Fruit fly (Drosophila melanogaster) whole organism, pupa: Measurements from ENCODE around the gene CG5687.

Experiments
- CG10348 ChIP-seq: fragments of 200-800 bp; sonication (Bioruptor generic); IDR thresholded peaks from 2 replicates; pipeline ENCODE4 v1.3.6; 2022; ENCODE audit warnings: missing biosample characterization, missing genetic modification characterization
- CG12605 ChIP-seq: fragments of 200-800 bp; sonication (Bioruptor generic); IDR thresholded peaks from 2 replicates; pipeline ENCODE4 v1.3.6; 2022; ENCODE audit warnings: missing biosample characterization, missing genetic modification characterization
- CG13204 ChIP-seq: fragments of 200-800 bp; sonication (Bioruptor generic); optimal IDR thresholded peaks from 2 replicates; lab custom pipeline; 2018; ENCODE audit warnings: missing biosample characterization, mild to moderate bottlenecking, missing genetic modification characterization, moderate library complexity
- CG14655 ChIP-seq: fragments of 200-800 bp; sonication (Bioruptor generic); optimal IDR thresholded peaks from 3 replicates; lab custom pipeline; 2017; ENCODE audit warnings: mild to moderate bottlenecking, missing biosample characterization, missing genetic modification reagents, missing genetic modification characterization
- CG15710 ChIP-seq: fragments of 200-800 bp; sonication (Bioruptor generic); optimal IDR thresholded peaks from 2 replicates; lab custom pipeline; 2018; ENCODE audit warnings: missing biosample characterization, mild to moderate bottlenecking, missing genetic modification characterization, moderate library complexity
- CG17806 ChIP-seq: fragments of 200-800 bp; sonication (Bioruptor generic); optimal IDR thresholded peaks from 2 replicates; lab custom pipeline; 2018; ENCODE audit warnings: missing biosample characterization, mild to moderate bottlenecking, missing genetic modification characterization, moderate library complexity
- CG32121 ChIP-seq: fragments of 200-800 bp; sonication (Bioruptor generic); IDR thresholded peaks from 2 replicates; pipeline ENCODE4 v1.3.6; 2022; ENCODE audit warnings: missing biosample characterization, missing genetic modification characterization
- CG34367 ChIP-seq: fragments of 200-800 bp; sonication (Bioruptor generic); optimal IDR thresholded peaks from 2 replicates; lab custom pipeline; 2018; ENCODE audit warnings: missing biosample characterization, mild to moderate bottlenecking, missing genetic modification characterization
- CG4496 ChIP-seq: fragments of 200-800 bp; sonication (Bioruptor generic); IDR thresholded peaks from 3 replicates; pipeline ENCODE4 v1.3.6; 2022; ENCODE audit warnings: missing biosample characterization, missing genetic modification characterization
- CG8159 ChIP-seq: fragments of 200-800 bp; sonication (Bioruptor generic); optimal IDR thresholded peaks from 3 replicates; lab custom pipeline; 2018; ENCODE audit warnings: missing biosample characterization, mild to moderate bottlenecking, missing genetic modification characterization, moderate library complexity
- CG8301 ChIP-seq: fragments of 200-800 bp; sonication (Bioruptor generic); optimal IDR thresholded peaks from 2 replicates; lab custom pipeline; 2018; ENCODE audit warnings: missing biosample characterization, mild to moderate bottlenecking, missing genetic modification characterization
- CG9948 ChIP-seq: fragments of 200-800 bp; sonication (Bioruptor generic); optimal IDR thresholded peaks from 2 replicates; lab custom pipeline; 2018; ENCODE audit warnings: missing biosample characterization, mild to moderate bottlenecking, missing genetic modification characterization, moderate library complexity
- D1 ChIP-seq: fragments of 200-800 bp; sonication (Bioruptor generic); optimal IDR thresholded peaks from 2 replicates; lab custom pipeline; 2018; ENCODE audit warnings: missing biosample characterization, mild to moderate bottlenecking, missing genetic modification characterization, moderate library complexity
- EcR ChIP-seq: fragments of 200-800 bp; sonication (Bioruptor generic); optimal IDR thresholded peaks from 3 replicates; lab custom pipeline; 2019; ENCODE audit warnings: missing biosample characterization, missing genetic modification characterization, mild to moderate bottlenecking, moderate library complexity, missing genetic modification reagents
- Ets98B ChIP-seq: fragments of 200-800 bp; sonication (Bioruptor generic); IDR thresholded peaks from 2 replicates; pipeline ENCODE4 v1.3.6; 2022; ENCODE audit warnings: missing biosample characterization, missing genetic modification characterization
- Pif1A ChIP-seq: fragments of 200-800 bp; sonication (Bioruptor generic); optimal IDR thresholded peaks from 3 replicates; lab custom pipeline; 2016; ENCODE audit warnings: missing biosample characterization, missing genetic modification characterization
- Pif1B ChIP-seq: fragments of 200-800 bp; sonication (Bioruptor generic); optimal IDR thresholded peaks from 3 replicates; lab custom pipeline; 2016; ENCODE audit warnings: missing biosample characterization, missing genetic modification characterization
- Snoo ChIP-seq: fragments of 200-800 bp; sonication (Bioruptor generic); optimal IDR thresholded peaks from 3 replicates; lab custom pipeline; 2017; ENCODE audit warnings: missing biosample characterization, mild to moderate bottlenecking, missing genetic modification characterization, inconsistent platforms
- fd96Ca ChIP-seq: fragments of 200-800 bp; sonication (Bioruptor generic); IDR thresholded peaks from 3 replicates; pipeline ENCODE4 v1.3.6; 2022; ENCODE audit warnings: missing biosample characterization, missing genetic modification characterization
- gl ChIP-seq: fragments of 200-800 bp; sonication (Bioruptor generic); optimal IDR thresholded peaks from 2 replicates; lab custom pipeline; 2018; ENCODE audit warnings: missing biosample characterization, mild to moderate bottlenecking, missing genetic modification characterization
- rn ChIP-seq: fragments of 200-800 bp; sonication (Bioruptor generic); IDR thresholded peaks from 2 replicates; pipeline ENCODE4 v1.3.6; 2022; ENCODE audit warnings: missing biosample characterization, missing genetic modification characterization

CG5687 gene

dm6 chr3L:1904440-1904839, 34.5 kb downstream of the CG5687 start:
- TF ChIP-seq CG8301 (tag; lab: Kevin White, UChicago) (no peak), fd96Ca (GFP tag; lab: Robert Waterston, UW) (0 out of 3 replicates have a peak, but pooled peaks have one; percentile 16), CG8159 (tag; lab: Kevin White, UChicago) (no peak), Pif1B (no peak)

dm6 chr3L:1900633-1901032, 38.3 kb downstream of the CG5687 start:
- TF ChIP-seq Ets98B (GFP tag; lab: Robert Waterston, UW) (peak; percentile 90), CG8301 (tag; lab: Kevin White, UChicago) (peak; percentile 60), CG32121 (GFP tag; lab: Robert Waterston, UW) (peak; percentile 94), CG17806 (peak; percentile 37), Pif1B (peak; percentile 5), CG12605 (GFP tag; lab: Robert Waterston, UW) (peak; percentile 78), CG9948 (tag; lab: Kevin White, UChicago) (no peak), CG34367 (no peak), Pif1A (GFP tag; lab: Kevin White, UChicago) (peak; percentile 50), D1 (no peak), Snoo (no peak), CG4496 (GFP tag; lab: Robert Waterston, UW) (peak; percentile 87), CG14655 (peak; percentile 49), rn (GFP tag; lab: Robert Waterston, UW) (peak; percentile 78), CG13204 (GFP tag; lab: Kevin White, UChicago) (no peak), EcR (no peak), CG10348 (peak; percentile 29; the same call in 1 of the 2 replicates), CG8159 (tag; lab: Kevin White, UChicago) (peak; percentile 38), CG15710 (no peak), gl (tag; lab: Kevin White, UChicago) (no peak), fd96Ca (GFP tag; lab: Robert Waterston, UW) (peak; percentile 58; the same call in 2 of the 3 replicates)

- TF ChIP-seq CG4496 (GFP tag; lab: Robert Waterston, UW) (0 out of 3 replicates have a peak, but pooled peaks have one; percentile 37), EcR (peak; percentile 78), CG15710 (no peak)
These were observed 39.3 kb downstream of the CG5687 start for dm6 chr3L:1899616-1900015.

dm6 chr3L:1897709-1898108, 41.2 kb downstream of the CG5687 start:
- no peak for TF ChIP-seq D1
- no peak for TF ChIP-seq CG10348
- TF ChIP-seq CG8159 (tag; lab: Kevin White, UChicago) = no peak
- TF ChIP-seq CG9948 (tag; lab: Kevin White, UChicago) = no peak
- TF ChIP-seq CG8301 (tag; lab: Kevin White, UChicago) = no peak
- TF ChIP-seq Ets98B (GFP tag; lab: Robert Waterston, UW) = no peak
- no peak for TF ChIP-seq CG12605 (GFP tag; lab: Robert Waterston, UW)
- no peak for TF ChIP-seq gl (tag; lab: Kevin White, UChicago)
- TF ChIP-seq CG32121 (GFP tag; lab: Robert Waterston, UW) = no peak
- no peak for TF ChIP-seq CG4496 (GFP tag; lab: Robert Waterston, UW)
- no peak for TF ChIP-seq CG34367
- no peak for TF ChIP-seq CG15710
- TF ChIP-seq rn (GFP tag; lab: Robert Waterston, UW) = no peak
- TF ChIP-seq CG14655 = no peak
- no peak for TF ChIP-seq Snoo
- TF ChIP-seq Pif1B = no peak
- TF ChIP-seq CG17806 = no peak
- no peak for TF ChIP-seq fd96Ca (GFP tag; lab: Robert Waterston, UW)
- TF ChIP-seq Pif1A (GFP tag; lab: Kevin White, UChicago) = no peak
- TF ChIP-seq EcR = no peak
- TF ChIP-seq, all 21 proteins: peak for 0

dm6 chr3L:1891914-1892313, 47.0 kb downstream of the CG5687 start:
- TF ChIP-seq EcR = no peak
- TF ChIP-seq CG8301 (tag; lab: Kevin White, UChicago) = no peak
- no peak for TF ChIP-seq CG34367
- TF ChIP-seq CG32121 (GFP tag; lab: Robert Waterston, UW) = no peak
- TF ChIP-seq CG4496 (GFP tag; lab: Robert Waterston, UW) = no peak
- TF ChIP-seq CG8159 (tag; lab: Kevin White, UChicago) = no peak
- no peak for TF ChIP-seq Ets98B (GFP tag; lab: Robert Waterston, UW)
- TF ChIP-seq Snoo = no peak
- no peak for TF ChIP-seq CG15710
- no peak for TF ChIP-seq CG17806
- no peak for TF ChIP-seq gl (tag; lab: Kevin White, UChicago)
- no peak for TF ChIP-seq CG10348
- TF ChIP-seq rn (GFP tag; lab: Robert Waterston, UW) = no peak
- no peak for TF ChIP-seq fd96Ca (GFP tag; lab: Robert Waterston, UW)
- TF ChIP-seq CG13204 (GFP tag; lab: Kevin White, UChicago) = no peak
- TF ChIP-seq CG12605 (GFP tag; lab: Robert Waterston, UW) = no peak
- TF ChIP-seq CG9948 (tag; lab: Kevin White, UChicago) = no peak
- no peak for TF ChIP-seq D1
- no peak for TF ChIP-seq Pif1A (GFP tag; lab: Kevin White, UChicago)
- no peak for TF ChIP-seq CG14655

dm6 chr3L:1890941-1891340, 48.0 kb downstream of the CG5687 start:
- no peak for TF ChIP-seq EcR
- peak; percentile 25; the same call in 1 of the 3 replicates for TF ChIP-seq CG4496 (GFP tag; lab: Robert Waterston, UW)
